Fruit fly (Drosophila melanogaster) whole organism, embryonic: ENCODE data around the gene Mlp84B.

Experiments used
- ATbp ChIP-seq: fragments of 200-800 bp; sonication (Bioruptor generic); optimal IDR thresholded peaks from 2 replicates; lab custom pipeline; 2017; ENCODE audit warnings: missing biosample characterization, mild to moderate bottlenecking, missing genetic modification characterization, missing genetic modification reagents
- CG10274 ChIP-seq: fragments of 200-800 bp; sonication (Bioruptor generic); optimal IDR thresholded peaks from 3 replicates; lab custom pipeline; 2017; ENCODE audit warnings: missing biosample characterization, mild to moderate bottlenecking, missing genetic modification characterization
- CG11456 ChIP-seq: fragments of 200-800 bp; sonication (Bioruptor generic); IDR thresholded peaks from 3 replicates; pipeline ENCODE4 v1.3.6; 2022; ENCODE audit warnings: missing biosample characterization, missing genetic modification characterization
- CG12299 ChIP-seq: fragments of 200-800 bp; sonication (Bioruptor generic); optimal IDR thresholded peaks from 2 replicates; lab custom pipeline; 2018; ENCODE audit warnings: missing biosample characterization, mild to moderate bottlenecking, missing genetic modification characterization
- CG14441 ChIP-seq: fragments of 200-800 bp; sonication (Bioruptor generic); IDR thresholded peaks from 2 replicates; pipeline ENCODE4 v1.3.6; 2022; ENCODE audit warnings: missing biosample characterization, missing genetic modification characterization
- CG17829 ChIP-seq: fragments of 200-800 bp; optimal IDR thresholded peaks from 2 replicates; lab custom pipeline; 2019; ENCODE audit warnings: missing biosample characterization, mild to moderate bottlenecking, missing genetic modification characterization, moderate library complexity
- CG3065 ChIP-seq: fragments of 200-800 bp; sonication (Bioruptor generic); optimal IDR thresholded peaks from 2 replicates; lab custom pipeline; 2016; ENCODE audit warnings: missing biosample characterization, missing genetic modification characterization
- CG3163 ChIP-seq: fragments of 200-800 bp; sonication (Bioruptor generic); optimal IDR thresholded peaks from 3 replicates; lab custom pipeline; 2016; ENCODE audit warnings: missing biosample characterization, missing genetic modification characterization
- CG34422 ChIP-seq: fragments of 200-800 bp; sonication (Bioruptor generic); IDR thresholded peaks from 3 replicates; pipeline ENCODE4 v1.3.6; 2022; ENCODE audit warnings: missing biosample characterization, missing genetic modification characterization
- CG3847 ChIP-seq: fragments of 200-800 bp; sonication (Bioruptor generic); IDR thresholded peaks from 2 replicates; pipeline ENCODE4 v1.3.6; 2022; ENCODE audit warnings: missing biosample characterization, missing genetic modification characterization
- CG4282 ChIP-seq: fragments of 200-800 bp; sonication (Bioruptor generic); optimal IDR thresholded peaks from 2 replicates; lab custom pipeline; 2016; ENCODE audit warnings: missing biosample characterization, missing genetic modification characterization
- CG5953 ChIP-seq: fragments of 200-800 bp; sonication (Bioruptor generic); IDR thresholded peaks from 2 replicates; pipeline ENCODE4 v1.3.6; 2022; ENCODE audit warnings: missing biosample characterization, missing genetic modification characterization
- CG7786 ChIP-seq: fragments of 200-800 bp; sonication (Bioruptor generic); optimal IDR thresholded peaks from 2 replicates; lab custom pipeline; 2016; ENCODE audit warnings: missing biosample characterization, missing genetic modification characterization
- CG7963 ChIP-seq: fragments of 200-800 bp; sonication (Bioruptor generic); IDR thresholded peaks from 3 replicates; pipeline ENCODE4 v1.3.6; 2022; ENCODE audit warnings: missing biosample characterization, missing genetic modification characterization; ENCODE audit not compliant: partially characterized antibody
- CG7987 ChIP-seq: fragments of 200-800 bp; sonication (Bioruptor generic); optimal IDR thresholded peaks from 2 replicates; lab custom pipeline; 2018; ENCODE audit warnings: missing biosample characterization, mild to moderate bottlenecking, missing genetic modification characterization, moderate library complexity
- CG9437 ChIP-seq: fragments of 200-800 bp; sonication (Bioruptor generic); optimal IDR thresholded peaks from 2 replicates; lab custom pipeline; 2018; ENCODE audit warnings: missing biosample characterization, mild to moderate bottlenecking, missing genetic modification characterization
- CG9817 ChIP-seq: fragments of 200-800 bp; sonication (Bioruptor generic); optimal IDR thresholded peaks from 2 replicates; lab custom pipeline; 2018; ENCODE audit warnings: missing biosample characterization, mild to moderate bottlenecking, missing genetic modification characterization, moderate library complexity
- CG9876 ChIP-seq: fragments of 200-800 bp; sonication (Bioruptor generic); optimal IDR thresholded peaks from 2 replicates; lab custom pipeline; 2016; ENCODE audit warnings: missing biosample characterization, missing genetic modification characterization
- CkIIα-i1 ChIP-seq: fragments of 200-800 bp; sonication (Bioruptor generic); IDR thresholded peaks from 2 replicates; pipeline ENCODE4 v1.3.6; 2022; ENCODE audit warnings: missing biosample characterization, missing genetic modification characterization
- CoRest ChIP-seq: fragments of 200-800 bp; sonication (Bioruptor generic); optimal IDR thresholded peaks from 3 replicates; lab custom pipeline; 2018; ENCODE audit warnings: missing biosample characterization, mild to moderate bottlenecking, missing genetic modification characterization, moderate library complexity
- D19B ChIP-seq: fragments of 200-800 bp; sonication (Bioruptor generic); optimal IDR thresholded peaks from 2 replicates; lab custom pipeline; 2017; ENCODE audit warnings: missing biosample characterization, mild to moderate bottlenecking, missing genetic modification characterization
- H2.0 ChIP-seq: fragments of 200-800 bp; sonication (Bioruptor generic); IDR thresholded peaks from 2 replicates; pipeline ENCODE4 v1.3.6; 2022; ENCODE audit warnings: missing biosample characterization, missing genetic modification characterization
- HHEX ChIP-seq: fragments of 200-800 bp; sonication (Bioruptor generic); optimal IDR thresholded peaks from 3 replicates; lab custom pipeline; 2017; ENCODE audit warnings: missing biosample characterization, mild to moderate bottlenecking, missing genetic modification characterization, missing genetic modification reagents
- Lim3 ChIP-seq: fragments of 200-800 bp; sonication (Bioruptor generic); IDR thresholded peaks from 2 replicates; pipeline ENCODE4 v1.3.6; 2022; ENCODE audit warnings: missing biosample characterization, missing genetic modification characterization
- Lpt ChIP-seq: fragments of >200 bp; optimal IDR thresholded peaks from 2 replicates; lab custom pipeline; 2018; ENCODE audit warnings: missing biosample characterization, missing genetic modification characterization
- MTF-1 ChIP-seq: fragments of 200-800 bp; sonication (Bioruptor generic); optimal IDR thresholded peaks from 2 replicates; lab custom pipeline; 2018; ENCODE audit warnings: missing biosample characterization, mild to moderate bottlenecking, missing genetic modification characterization, borderline replicate concordance
- NC2β ChIP-seq: fragments of 200-800 bp; sonication (Bioruptor generic); optimal IDR thresholded peaks from 2 replicates; lab custom pipeline; 2016; ENCODE audit warnings: missing biosample characterization, missing genetic modification characterization
- Oaz ChIP-seq: fragments of 200-800 bp; sonication (Bioruptor generic); IDR thresholded peaks from 2 replicates; pipeline ENCODE4 v1.3.6; 2022; ENCODE audit warnings: missing biosample characterization, missing genetic modification characterization
- Stat92E ChIP-seq, 3 experiments: fragments of >200 bp in 2 of 3; fragments of 200-800 bp in 1 of 3; sonication (Bioruptor generic) in 1 of 3; optimal IDR thresholded peaks; 2 replicates each; lab custom pipeline; 2017 to 2019; ENCODE audit warnings: missing biosample characterization in 3 of 3, missing genetic modification characterization in 3 of 3, mild to moderate bottlenecking in 1 of 3, moderate library complexity in 1 of 3
- Trl ChIP-seq, 3 experiments: fragments of >200 bp in 2 of 3; fragments of 200-800 bp in 1 of 3; sonication (Bioruptor generic) in 1 of 3; optimal IDR thresholded peaks; 2 replicates in 1 of 3; 3 replicates in 2 of 3; lab custom pipeline; 2016 to 2017; ENCODE audit warnings: missing biosample characterization in 1 of 3, missing genetic modification characterization in 1 of 3
- br ChIP-seq: fragments of >200 bp; optimal IDR thresholded peaks from 2 replicates; lab custom pipeline; 2017
- chif ChIP-seq, 2 experiments: fragments of 200-800 bp; sonication (Bioruptor generic); optimal IDR thresholded peaks; 3 replicates each; lab custom pipeline; 2016; ENCODE audit warnings: missing biosample characterization in 2 of 2, missing genetic modification characterization in 2 of 2
- croc ChIP-seq: fragments of 200-800 bp; sonication (Bioruptor generic); conservative IDR thresholded peaks from 3 replicates; pipeline ENCODE4 v1.3.6; 2022; ENCODE audit warnings: missing biosample characterization, missing genetic modification characterization
- dmrt11E ChIP-seq: fragments of 200-800 bp; sonication (Bioruptor generic); optimal IDR thresholded peaks from 3 replicates; lab custom pipeline; 2018; ENCODE audit warnings: missing biosample characterization, mild to moderate bottlenecking, missing genetic modification characterization, moderate library complexity
- fu2 ChIP-seq: fragments of 200-800 bp; sonication (Bioruptor generic); optimal IDR thresholded peaks from 2 replicates; lab custom pipeline; 2016; ENCODE audit warnings: missing biosample characterization, missing genetic modification characterization
- gce ChIP-seq: fragments of 200-800 bp; sonication (Bioruptor generic); IDR thresholded peaks from 3 replicates; pipeline ENCODE4 v1.3.6; 2022; ENCODE audit warnings: missing biosample characterization, missing genetic modification characterization
- gcm ChIP-seq: fragments of 200-800 bp; sonication (Bioruptor generic); optimal IDR thresholded peaks from 2 replicates; lab custom pipeline; 2019; ENCODE audit warnings: missing biosample characterization, mild to moderate bottlenecking, missing genetic modification characterization, moderate library complexity
- gsb ChIP-seq: fragments of 200-800 bp; sonication (Bioruptor generic); IDR thresholded peaks from 2 replicates; pipeline ENCODE4 v1.3.6; 2022; ENCODE audit warnings: missing biosample characterization, missing genetic modification characterization
- ind ChIP-seq: fragments of 200-800 bp; sonication (Bioruptor generic); optimal IDR thresholded peaks from 3 replicates; lab custom pipeline; 2016; ENCODE audit warnings: missing biosample characterization, missing genetic modification characterization
- kay ChIP-seq: fragments of 200-800 bp; sonication (Bioruptor generic); optimal IDR thresholded peaks from 2 replicates; lab custom pipeline; 2016; ENCODE audit warnings: missing biosample characterization, missing genetic modification characterization
- mam ChIP-seq: fragments of 200-800 bp; sonication (Bioruptor generic); optimal IDR thresholded peaks from 3 replicates; lab custom pipeline; 2016; ENCODE audit warnings: missing biosample characterization, missing genetic modification characterization
- mirr ChIP-seq: fragments of 200-800 bp; sonication (Bioruptor generic); optimal IDR thresholded peaks from 3 replicates; lab custom pipeline; 2018; ENCODE audit warnings: missing biosample characterization, mild to moderate bottlenecking, missing genetic modification characterization
- nerfin-1 ChIP-seq: fragments of 200-800 bp; sonication (Bioruptor generic); optimal IDR thresholded peaks from 3 replicates; lab custom pipeline; 2019; ENCODE audit warnings: missing biosample characterization, mild to moderate bottlenecking, missing genetic modification characterization, moderate library complexity
- psq ChIP-seq: fragments of 200-800 bp; sonication (Bioruptor generic); optimal IDR thresholded peaks from 2 replicates; lab custom pipeline; 2017; ENCODE audit warnings: missing biosample characterization, missing genetic modification characterization
- rib ChIP-seq: fragments of 200-800 bp; sonication (Bioruptor generic); IDR thresholded peaks from 2 replicates; pipeline ENCODE4 v1.3.6; 2022; ENCODE audit warnings: missing biosample characterization, missing genetic modification characterization
- sqz ChIP-seq: fragments of 200-800 bp; sonication (Bioruptor generic); optimal IDR thresholded peaks from 3 replicates; lab custom pipeline; 2018; ENCODE audit warnings: missing biosample characterization, mild to moderate bottlenecking, missing genetic modification characterization
- stc ChIP-seq: fragments of 200-800 bp; sonication (Bioruptor generic); IDR thresholded peaks from 2 replicates; pipeline ENCODE4 v1.3.6; 2022; ENCODE audit warnings: missing biosample characterization, missing genetic modification characterization
- tx ChIP-seq: fragments of 200-800 bp; sonication (Bioruptor generic); optimal IDR thresholded peaks from 2 replicates; lab custom pipeline; 2016; ENCODE audit warnings: missing biosample characterization, missing genetic modification characterization
- vfl ChIP-seq: fragments of 200-800 bp; sonication (Bioruptor generic); optimal IDR thresholded peaks from 2 replicates; lab custom pipeline; 2016; ENCODE audit warnings: missing biosample characterization, missing genetic modification characterization

Gene Mlp84B

DNA sequence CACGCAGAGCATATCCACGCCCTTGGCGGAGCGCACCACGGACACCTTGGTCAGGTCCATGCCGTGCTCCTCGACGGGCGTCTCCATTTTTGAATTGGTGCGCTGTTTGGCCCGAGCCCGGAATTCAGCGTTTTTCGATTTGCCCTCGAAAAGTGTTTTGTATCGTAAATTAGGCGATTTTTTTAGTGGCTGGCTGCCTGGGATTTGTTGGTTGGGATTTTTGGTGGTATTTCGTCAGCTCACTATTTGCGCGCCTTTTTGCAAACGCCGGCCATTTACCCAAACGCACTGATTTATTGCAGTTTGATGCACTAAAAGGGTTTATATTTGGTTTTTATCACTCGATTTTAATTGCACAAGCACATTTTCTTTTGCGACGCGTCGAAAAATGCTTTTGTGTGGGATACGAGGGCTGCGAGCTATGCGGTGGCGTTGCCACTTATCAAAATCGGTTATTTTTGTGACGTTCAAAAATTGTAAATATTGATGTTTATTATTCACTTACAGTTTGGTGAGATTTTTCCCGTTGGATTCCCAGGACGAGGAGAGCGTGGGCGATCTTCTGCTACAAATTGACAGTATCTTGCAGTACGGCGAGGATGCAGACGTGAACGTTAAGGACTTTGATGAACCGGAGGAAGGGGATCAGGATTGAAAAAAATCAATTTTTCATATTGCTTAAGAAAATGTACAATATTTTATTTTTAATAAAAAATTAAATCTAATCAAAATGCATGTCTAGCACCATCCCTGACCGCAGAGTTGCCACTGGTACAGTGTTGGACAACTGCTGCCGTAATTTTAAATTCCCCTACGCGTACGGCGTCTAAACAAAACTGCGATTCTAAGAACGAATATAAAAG lies 33.2 kb upstream of the Mlp84B start, which contains the start of the genes gfzf and Sas-4 (continued):
- no peak for TF ChIP-seq gce (GFP tag; lab: Robert Waterston, UW)
- TF ChIP-seq MTF-1 (GFP tag; lab: Kevin White, UChicago) = no peak
- no peak for TF ChIP-seq CG3163 (GFP tag; lab: Kevin White, UChicago)
- no peak for TF ChIP-seq CkIIα-i1 (GFP tag; lab: Robert Waterston, UW)
- no peak for TF ChIP-seq Stat92E (GFP tag; optimal IDR thresholded peaks at IDR 0.05; lab: Kevin White, UChicago)
- TF ChIP-seq CG12299 = no peak
- no peak for TF ChIP-seq Trl (optimal IDR thresholded peaks at IDR 0.05; lab: Kevin White, UChicago)
- TF ChIP-seq Trl (GFP tag; optimal IDR thresholded peaks at IDR 0.05; lab: Kevin White, UChicago) = peak; percentile 39
- peak; percentile 60 for TF ChIP-seq CG9437
- peak; percentile 57 for TF ChIP-seq CG14441 (GFP tag; lab: Robert Waterston, UW)
- TF ChIP-seq D19B = peak; percentile 34
- TF ChIP-seq fu2 (GFP tag; lab: Kevin White, UChicago) = peak; percentile 10
- TF ChIP-seq CG4282 (GFP tag; lab: Kevin White, UChicago) = no peak
- peak; percentile 80 for TF ChIP-seq CG3847 (GFP tag; lab: Robert Waterston, UW)
- peak; percentile 77 for TF ChIP-seq CoRest (tag; lab: Kevin White, UChicago)
- no peak for TF ChIP-seq gsb (GFP tag; lab: Robert Waterston, UW)
- TF ChIP-seq CG7786 = no peak
- TF ChIP-seq tx (GFP tag; lab: Kevin White, UChicago) = peak; percentile 29
- TF ChIP-seq kay (GFP tag; lab: Kevin White, UChicago) = no peak
- TF ChIP-seq croc (GFP tag; lab: Robert Waterston, UW) = no peak; the same call in 2 of the 3 replicates
- peak; percentile 50 to 51 for TF ChIP-seq chif (GFP tag; optimal IDR thresholded peaks at IDR 0.05; lab: Kevin White, UChicago)
- no peak for TF ChIP-seq CG3065 (GFP tag; lab: Kevin White, UChicago)
- TF ChIP-seq gcm (GFP tag; lab: Kevin White, UChicago) = no peak
- TF ChIP-seq stc = no peak
- peak; percentile 37 for TF ChIP-seq CG10274 (GFP tag; lab: Kevin White, UChicago)
- 0 out of 2 replicates have a peak, but pooled peaks have one; percentile 15 for TF ChIP-seq CG5953 (GFP tag; lab: Robert Waterston, UW)
- TF ChIP-seq CG7963 (GFP tag; lab: Robert Waterston, UW) = no peak
- peak; percentile 30 for TF ChIP-seq vfl (GFP tag; lab: Kevin White, UChicago)
- no peak for TF ChIP-seq CG7987
- TF ChIP-seq H2.0 (GFP tag; lab: Robert Waterston, UW) = peak; percentile 59
- 0 out of 2 replicates have a peak, but pooled peaks have one; percentile 27 for TF ChIP-seq Lim3 (GFP tag; lab: Robert Waterston, UW)
- TF ChIP-seq nerfin-1 = peak; percentile 82
- TF ChIP-seq CG17829 (tag; lab: Kevin White, UChicago) = peak; percentile 44
- peak; percentile 72 for TF ChIP-seq ind (GFP tag; lab: Kevin White, UChicago)
- no peak for TF ChIP-seq rib (GFP tag; lab: Robert Waterston, UW)
- TF ChIP-seq mirr = no peak
- TF ChIP-seq sqz (GFP tag; lab: Kevin White, UChicago) = no peak
- no peak for TF ChIP-seq Lpt (GFP tag; lab: Kevin White, UChicago)
- TF ChIP-seq CG34422 (GFP tag; lab: Robert Waterston, UW) = peak; percentile 44
- TF ChIP-seq CG9817 (tag; lab: Kevin White, UChicago) = peak; percentile 60
- TF ChIP-seq br (lab: Kevin White, UChicago) = no peak
- no peak for TF ChIP-seq psq (GFP tag; lab: Kevin White, UChicago)
- 0 out of 3 replicates have a peak, but pooled peaks have one; percentile 68 for TF ChIP-seq CG11456 (GFP tag; lab: Robert Waterston, UW)
- TF ChIP-seq NC2β = no peak
- peak; percentile 20 for TF ChIP-seq CG9876 (GFP tag; lab: Kevin White, UChicago)
- TF ChIP-seq Oaz (GFP tag; lab: Robert Waterston, UW) = no peak
- peak; percentile 58 for TF ChIP-seq HHEX
- peak; percentile 57 for TF ChIP-seq mam (GFP tag; lab: Kevin White, UChicago)
- TF ChIP-seq ATbp (GFP tag; lab: Kevin White, UChicago) = no peak
- peak; percentile 66 for TF ChIP-seq dmrt11E (tag; lab: Kevin White, UChicago)
